Worm (Caenorhabditis elegans) whole organism, L2 larva: Measurements from ENCODE around the gene pqn-16.

Experiments used
- elt-3 ChIP-seq: sonication (generic microtip); optimal IDR thresholded peaks from 2 replicates; lab custom pipeline; 2017; ENCODE audit warnings: missing biosample characterization, missing genetic modification characterization
- lin-13 ChIP-seq: fragments of 150-350 bp; optimal IDR thresholded peaks from 2 replicates; lab custom pipeline; 2014; ENCODE audit warnings: missing biosample characterization, missing genetic modification reagents, missing genetic modification characterization
- nhr-10 ChIP-seq: sonication (generic microtip); optimal IDR thresholded peaks from 2 replicates; lab custom pipeline; 2017; ENCODE audit warnings: missing biosample characterization, missing genetic modification characterization
- nhr-12 ChIP-seq: fragments of 150-350 bp; optimal IDR thresholded peaks from 2 replicates; lab custom pipeline; 2014; ENCODE audit warnings: missing biosample characterization, missing genetic modification characterization
- unc-39 ChIP-seq: fragments of 150-350 bp; optimal IDR thresholded peaks from 2 replicates; lab custom pipeline; 2014; ENCODE audit warnings: missing biosample characterization, missing genetic modification characterization

DNA sequence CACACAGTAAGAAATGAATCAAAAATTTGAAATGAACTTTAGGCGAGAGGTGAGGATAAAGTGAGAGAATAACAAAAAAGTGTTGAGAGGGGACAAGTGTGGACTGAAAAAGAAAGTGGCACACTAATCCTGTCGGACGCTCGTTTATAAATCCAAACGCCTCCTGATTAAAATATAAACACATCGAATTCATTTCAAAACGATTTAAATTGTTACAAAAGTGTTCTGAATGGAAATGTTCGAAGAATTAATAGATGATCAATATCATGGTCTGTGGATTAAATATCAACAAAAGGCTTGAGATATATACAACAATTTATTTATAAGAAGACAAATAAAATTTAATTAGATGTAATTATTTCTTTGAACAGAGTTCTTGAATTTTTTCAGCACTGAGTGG is 5.8 kb upstream of the pqn-16 start, which contains the start of gene B0222.11:
- TF ChIP-seq nhr-10 (no peak), elt-3 (tag; lab: Kevin White, UChicago) (no peak), unc-39 (no peak), nhr-12 (tag; lab: Kevin White, UChicago) (no peak), lin-13 (GFP tag; lab: Kevin White, UChicago) (no peak)
